Fruit fly (Drosophila melanogaster) whole organism, adult: Measurements from ENCODE around the gene CG46280.

ENCODE experiments used
- CG11617 ChIP-seq: fragments of 200-800 bp; sonication (Bioruptor generic); optimal IDR thresholded peaks from 2 replicates; lab custom pipeline; 2017; ENCODE audit warnings: mild to moderate bottlenecking, missing biosample characterization, missing genetic modification reagents, missing genetic modification characterization
- CG12768 ChIP-seq: fragments of 200-800 bp; sonication (Bioruptor generic); optimal IDR thresholded peaks from 2 replicates; lab custom pipeline; 2017; ENCODE audit warnings: missing biosample characterization, missing genetic modification characterization, mild to moderate bottlenecking, moderate library complexity, missing genetic modification reagents
- CG1620 ChIP-seq: fragments of 200-800 bp; sonication (Bioruptor generic); optimal IDR thresholded peaks from 2 replicates; lab custom pipeline; 2016; ENCODE audit warnings: missing biosample characterization, missing genetic modification characterization
- CG33017 ChIP-seq: fragments of 200-800 bp; sonication (Bioruptor generic); optimal IDR thresholded peaks from 2 replicates; lab custom pipeline; 2018; ENCODE audit warnings: missing biosample characterization, mild to moderate bottlenecking, missing genetic modification characterization, moderate library complexity
- CG5204 ChIP-seq: fragments of 200-800 bp; sonication (Bioruptor generic); optimal IDR thresholded peaks from 2 replicates; lab custom pipeline; 2016; ENCODE audit warnings: missing biosample characterization, missing genetic modification characterization
- CG7101 ChIP-seq: fragments of 200-800 bp; sonication (Bioruptor generic); optimal IDR thresholded peaks from 2 replicates; lab custom pipeline; 2018; ENCODE audit warnings: missing biosample characterization, mild to moderate bottlenecking, missing genetic modification characterization, moderate library complexity
- Clk ChIP-seq: fragments of 200-800 bp; sonication (Bioruptor generic); optimal IDR thresholded peaks from 2 replicates; lab custom pipeline; 2017; ENCODE audit warnings: missing biosample characterization, missing genetic modification characterization
- Hr96 ChIP-seq: fragments of 200-800 bp; sonication (Bioruptor generic); optimal IDR thresholded peaks from 2 replicates; lab custom pipeline; 2016; ENCODE audit warnings: missing biosample characterization, missing genetic modification characterization
- Mnt ChIP-seq: fragments of 200-800 bp; sonication (Bioruptor generic); optimal IDR thresholded peaks from 2 replicates; lab custom pipeline; 2016; ENCODE audit warnings: missing biosample characterization, mild to moderate bottlenecking, missing genetic modification characterization
- bab1 ChIP-seq: fragments of 200-800 bp; sonication (Bioruptor generic); optimal IDR thresholded peaks from 3 replicates; lab custom pipeline; 2019; ENCODE audit warnings: missing biosample characterization, mild to moderate bottlenecking, missing genetic modification characterization, moderate library complexity
- cic ChIP-seq: fragments of 200-800 bp; sonication (Bioruptor generic); optimal IDR thresholded peaks from 2 replicates; lab custom pipeline; 2017; ENCODE audit warnings: missing biosample characterization, mild to moderate bottlenecking, missing genetic modification characterization, moderate library complexity
- kay ChIP-seq: fragments of 200-800 bp; sonication (Bioruptor generic); peaks from one replicate; lab custom pipeline; 2016; ENCODE audit warnings: missing biosample characterization, missing genetic modification characterization, borderline replicate concordance
- ovo ChIP-seq: fragments of 200-800 bp; sonication (Bioruptor generic); optimal IDR thresholded peaks from 2 replicates; lab custom pipeline; 2016; ENCODE audit warnings: missing biosample characterization, missing genetic modification characterization
- pad ChIP-seq: fragments of 200-800 bp; sonication (Bioruptor generic); optimal IDR thresholded peaks from 3 replicates; lab custom pipeline; 2017; ENCODE audit warnings: missing biosample characterization, missing genetic modification characterization, mild to moderate bottlenecking, moderate library complexity, missing genetic modification reagents

dm6 chr3R:13077262-13077661, 46.8 kb upstream of the CG46280 start:
- TF ChIP-seq kay (GFP tag; lab: Kevin White, UChicago) (no peak), CG33017 (tag; lab: Kevin White, UChicago) (no peak), CG5204 (GFP tag; lab: Kevin White, UChicago) (no peak), Hr96 (GFP tag; lab: Kevin White, UChicago) (no peak), bab1 (GFP tag; lab: Kevin White, UChicago) (no peak), CG7101 (tag; lab: Kevin White, UChicago) (no peak), CG11617 (GFP tag; lab: Kevin White, UChicago) (no peak), CG12768 (no peak), ovo (GFP tag; lab: Kevin White, UChicago) (no peak), Clk (GFP tag; lab: Kevin White, UChicago) (no peak), pad (GFP tag; lab: Kevin White, UChicago) (no peak), Mnt (no peak), cic (GFP tag; lab: Kevin White, UChicago) (no peak), CG1620 (GFP tag; lab: Kevin White, UChicago) (no peak)
